Fruit fly (Drosophila melanogaster) whole organism, wandering third instar larva: Measurements from ENCODE around the gene CG1628.

Experiments used
- Abd-B ChIP-seq: fragments of >200 bp; optimal IDR thresholded peaks from 2 replicates; lab custom pipeline; 2017; ENCODE audit warnings: missing biosample characterization, missing genetic modification characterization
- CG9705 ChIP-seq: fragments of 200-800 bp; sonication (Bioruptor generic); optimal IDR thresholded peaks from 2 replicates; lab custom pipeline; 2018; ENCODE audit warnings: missing biosample characterization, mild to moderate bottlenecking, missing genetic modification characterization
- CrebA ChIP-seq: fragments of 200-800 bp; sonication (Bioruptor generic); optimal IDR thresholded peaks from 2 replicates; lab custom pipeline; 2016; ENCODE audit warnings: missing biosample characterization, mild to moderate bottlenecking, missing genetic modification characterization, borderline replicate concordance
- Dfd ChIP-seq: fragments of >200 bp; optimal IDR thresholded peaks from 2 replicates; lab custom pipeline; 2017; ENCODE audit warnings: missing biosample characterization, missing genetic modification characterization
- Dif ChIP-seq: fragments of 200-275, 200-300 bp; sonication (Bioruptor generic); optimal IDR thresholded peaks from 2 replicates; lab custom pipeline; 2018; ENCODE audit warnings: missing biosample characterization, missing genetic modification characterization; ENCODE audit not compliant: partially characterized antibody
- GATAd ChIP-seq: sonication (Bioruptor generic); optimal IDR thresholded peaks from 2 replicates; lab custom pipeline; 2016; ENCODE audit warnings: missing biosample characterization, missing genetic modification characterization
- HLH106 ChIP-seq: fragments of 200-800 bp; optimal IDR thresholded peaks from 3 replicates; lab custom pipeline; 2019; ENCODE audit warnings: missing biosample characterization, mild to moderate bottlenecking, missing genetic modification characterization, moderate library complexity
- Hnf4 ChIP-seq: fragments of 200-800 bp; sonication (Bioruptor generic); optimal IDR thresholded peaks from 2 replicates; lab custom pipeline; 2016; ENCODE audit warnings: missing biosample characterization, mild to moderate bottlenecking, missing genetic modification characterization
- Hr78 ChIP-seq: fragments of >200 bp; optimal IDR thresholded peaks from 2 replicates; lab custom pipeline; 2017; ENCODE audit warnings: missing biosample characterization, missing genetic modification characterization
- Jra ChIP-seq: sonication (Bioruptor generic); optimal IDR thresholded peaks from 2 replicates; lab custom pipeline; 2016; ENCODE audit warnings: missing biosample characterization, missing genetic modification characterization
- Mio ChIP-seq: sonication (Bioruptor generic); optimal IDR thresholded peaks from 2 replicates; lab custom pipeline; 2016; ENCODE audit warnings: missing biosample characterization, missing genetic modification characterization
- Myc ChIP-seq: fragments of >200 bp; optimal IDR thresholded peaks from 2 replicates; lab custom pipeline; 2017
- N ChIP-seq: fragments of >200 bp; optimal IDR thresholded peaks from 2 replicates; lab custom pipeline; 2018; ENCODE audit warnings: missing biosample characterization, missing external identifiers, missing genetic modification characterization
- Rel ChIP-seq, 2 experiments: fragments of 200-800 bp; sonication (Bioruptor generic) in 1 of 2; optimal IDR thresholded peaks; 2 replicates in 1 of 2; 3 replicates in 1 of 2; lab custom pipeline; 2016 to 2019; ENCODE audit warnings: mild to moderate bottlenecking in 2 of 2, missing biosample characterization in 2 of 2, missing genetic modification characterization in 2 of 2, moderate library complexity in 1 of 2
- Sp1 ChIP-seq: fragments of 200-800 bp; sonication (Bioruptor generic); optimal IDR thresholded peaks from 3 replicates; lab custom pipeline; 2019; ENCODE audit warnings: missing biosample characterization, mild to moderate bottlenecking, missing genetic modification characterization, moderate library complexity
- br ChIP-seq: fragments of 200-800 bp; sonication (Bioruptor generic); optimal IDR thresholded peaks from 2 replicates; lab custom pipeline; 2016; ENCODE audit warnings: missing biosample characterization, missing genetic modification characterization
- brk ChIP-seq: fragments of 200-800 bp; sonication (Bioruptor generic); optimal IDR thresholded peaks from 2 replicates; lab custom pipeline; 2016; ENCODE audit warnings: missing biosample characterization, mild to moderate bottlenecking, missing genetic modification characterization
- dl ChIP-seq, 2 experiments: fragments of 175-275, 200-275 bp in 1 of 2; fragments of 200-275 bp in 1 of 2; sonication (Bioruptor generic); optimal IDR thresholded peaks; lab custom pipeline; 2018; ENCODE audit warnings: mild to moderate bottlenecking in 2 of 2, missing biosample characterization in 2 of 2, missing genetic modification characterization in 2 of 2, moderate library complexity in 2 of 2; ENCODE audit not compliant: partially characterized antibody in 2 of 2, insufficient read depth in 1 of 2
- dmrt93B ChIP-seq: fragments of 200-800 bp; sonication (Bioruptor generic); optimal IDR thresholded peaks from 2 replicates; lab custom pipeline; 2018; ENCODE audit warnings: missing biosample characterization, mild to moderate bottlenecking, missing genetic modification characterization
- dsf ChIP-seq: sonication (Bioruptor generic); optimal IDR thresholded peaks from 2 replicates; lab custom pipeline; 2016; ENCODE audit warnings: missing biosample characterization, missing genetic modification characterization, borderline replicate concordance
- ey ChIP-seq: fragments of 200-800 bp; sonication (Bioruptor generic); optimal IDR thresholded peaks from 2 replicates; lab custom pipeline; 2016; ENCODE audit warnings: missing biosample characterization, missing genetic modification characterization
- foxo ChIP-seq, 2 experiments: fragments of 200-800 bp; sonication (Bioruptor generic); optimal IDR thresholded peaks; 2 replicates in 1 of 2; 3 replicates in 1 of 2; lab custom pipeline; 2016 to 2017; ENCODE audit warnings: missing biosample characterization in 2 of 2, missing genetic modification characterization in 2 of 2
- fru ChIP-seq: fragments of 200-800 bp; sonication (Bioruptor generic); optimal IDR thresholded peaks from 3 replicates; lab custom pipeline; 2016; ENCODE audit warnings: missing biosample characterization, mild to moderate bottlenecking, missing genetic modification characterization
- jim ChIP-seq: fragments of 175-275, 200-325 bp; sonication (Bioruptor generic); optimal IDR thresholded peaks from 2 replicates; lab custom pipeline; 2016; ENCODE audit warnings: missing biosample characterization, mild to moderate bottlenecking, missing genetic modification characterization
- lola ChIP-seq: fragments of >200 bp; optimal IDR thresholded peaks from 2 replicates; lab custom pipeline; 2017; ENCODE audit warnings: missing biosample characterization, missing genetic modification characterization
- pan ChIP-seq: fragments of >200 bp; optimal IDR thresholded peaks from 2 replicates; lab custom pipeline; 2017
- psq ChIP-seq: fragments of 200-800 bp; sonication (Bioruptor generic); optimal IDR thresholded peaks from 3 replicates; lab custom pipeline; 2017; ENCODE audit warnings: missing biosample characterization, mild to moderate bottlenecking, missing genetic modification characterization, moderate library complexity
- rgr ChIP-seq: fragments of 200-800 bp; sonication (Bioruptor generic); optimal IDR thresholded peaks from 3 replicates; lab custom pipeline; 2016; ENCODE audit warnings: missing biosample characterization, mild to moderate bottlenecking, missing genetic modification characterization
- sage ChIP-seq: fragments of 200-800 bp; sonication (Bioruptor generic); optimal IDR thresholded peaks from 2 replicates; lab custom pipeline; 2016; ENCODE audit warnings: missing biosample characterization, mild to moderate bottlenecking, missing genetic modification characterization
- sv ChIP-seq: fragments of 200-800 bp; sonication (Bioruptor generic); optimal IDR thresholded peaks from 3 replicates; lab custom pipeline; 2016; ENCODE audit warnings: missing biosample characterization, missing genetic modification characterization
- tai ChIP-seq: sonication (Bioruptor generic); optimal IDR thresholded peaks from 2 replicates; lab custom pipeline; 2016; ENCODE audit warnings: missing biosample characterization, missing genetic modification characterization
- usp ChIP-seq: fragments of >200 bp; optimal IDR thresholded peaks from 2 replicates; lab custom pipeline; 2017; ENCODE audit warnings: missing biosample characterization, missing genetic modification characterization
- woc ChIP-seq: sonication (Bioruptor generic); optimal IDR thresholded peaks from 2 replicates; lab custom pipeline; 2016; ENCODE audit warnings: missing biosample characterization, mild to moderate bottlenecking, missing genetic modification characterization

The CG1628 gene

DNA sequence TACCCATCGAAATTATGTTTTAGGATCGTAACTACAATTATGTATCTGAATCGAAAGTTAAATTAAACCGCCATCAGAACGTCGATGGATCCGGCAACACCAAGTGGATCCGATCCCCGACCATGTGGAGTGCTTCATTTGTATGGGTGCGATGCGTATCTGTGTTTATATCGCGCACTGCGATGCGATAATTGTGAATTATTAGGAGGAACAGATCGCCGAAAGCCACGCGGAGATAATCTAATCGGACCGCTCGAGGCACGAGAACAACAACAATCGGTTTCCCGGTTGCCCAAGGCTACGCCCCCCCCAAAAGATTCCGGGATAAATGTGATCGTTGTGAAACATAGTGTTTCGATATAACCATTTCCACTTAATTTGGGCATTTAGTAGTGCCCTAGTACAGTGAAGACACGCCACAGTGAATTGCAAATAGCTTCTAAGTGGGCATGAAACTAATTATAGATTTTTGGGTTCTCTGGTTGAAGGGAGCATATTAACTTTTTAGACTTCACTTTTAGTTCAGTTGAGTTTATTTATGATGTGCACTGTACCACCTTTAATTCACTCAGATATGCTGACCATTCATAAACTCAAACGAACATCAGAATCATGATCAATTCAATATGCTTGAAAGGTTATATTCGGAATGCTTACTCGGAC is 2.1 kb downstream of the CG1628 start:
- TF ChIP-seq usp (GFP tag; lab: Kevin White, UChicago) (no peak), dsf (GFP tag; lab: Kevin White, UChicago) (no peak), sv (GFP tag; lab: Kevin White, UChicago) (peak; percentile 11), ey (peak; percentile 31)

DNA sequence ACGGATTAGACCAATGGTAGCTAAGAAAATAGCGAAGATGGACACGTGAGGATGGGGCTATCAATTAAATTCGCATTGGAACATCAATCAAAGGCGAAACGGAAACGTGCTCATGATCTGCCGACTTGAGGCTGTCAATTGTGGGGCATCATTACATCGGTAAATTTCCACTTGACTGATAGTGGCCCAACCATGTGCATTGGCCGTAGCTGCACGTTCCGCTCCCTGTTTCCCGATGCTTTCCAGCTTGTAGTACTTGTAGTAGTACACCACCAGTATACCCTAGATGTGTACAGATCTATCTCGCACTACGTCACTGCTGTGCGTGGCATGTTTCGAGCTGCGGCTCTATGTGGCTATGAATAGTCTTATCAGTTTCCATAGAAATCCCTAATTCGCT is 3.2 kb downstream of the CG1628 start:
- no peak for TF ChIP-seq sv (GFP tag; lab: Kevin White, UChicago)
- TF ChIP-seq br (GFP tag; lab: Kevin White, UChicago): no peak
- no peak for TF ChIP-seq ey
- no peak for TF ChIP-seq foxo (GFP tag; optimal IDR thresholded peaks at IDR 0.05; lab: Kevin White, UChicago)
- TF ChIP-seq Rel (GFP tag; optimal IDR thresholded peaks at IDR 0.05; lab: Kevin White, UChicago): no peak
- TF ChIP-seq Rel (tag; optimal IDR thresholded peaks at IDR 0.05; lab: Kevin White, UChicago): no peak
- TF ChIP-seq pan (lab: Kevin White, UChicago): no peak
- TF ChIP-seq Myc (lab: Kevin White, UChicago): no peak
- TF ChIP-seq CG9705 (GFP tag; lab: Kevin White, UChicago): no peak
- no peak for TF ChIP-seq lola (GFP tag; lab: Kevin White, UChicago)
- no peak for TF ChIP-seq HLH106
- TF ChIP-seq CrebA (GFP tag; lab: Kevin White, UChicago): no peak
- no peak for TF ChIP-seq sage (GFP tag; lab: Kevin White, UChicago)
- TF ChIP-seq fru (GFP tag; lab: Kevin White, UChicago): no peak
- no peak for TF ChIP-seq N (GFP tag; lab: Kevin White, UChicago)
- no peak for TF ChIP-seq GATAd (GFP tag; lab: Kevin White, UChicago)
- TF ChIP-seq Dif (GFP tag; lab: Kevin White, UChicago): no peak
- TF ChIP-seq Dfd (GFP tag; lab: Kevin White, UChicago): no peak

dm6 chrX:10595813-10596212 is 6.7 kb downstream of the CG1628 start, which contains the start of the genes Hmr and CG2124:
Gene Hmr, minus strand, starts transcription at chrX:10595855.
Gene CG2124, plus strand, starts transcription at chrX:10596122.
- no peak for TF ChIP-seq Mio (GFP tag; lab: Kevin White, UChicago)
- no peak for TF ChIP-seq lola (GFP tag; lab: Kevin White, UChicago)
- no peak for TF ChIP-seq brk (GFP tag; lab: Kevin White, UChicago)
- no peak for TF ChIP-seq usp (GFP tag; lab: Kevin White, UChicago)
- TF ChIP-seq jim (GFP tag; lab: Kevin White, UChicago): no peak
- no peak for TF ChIP-seq br (GFP tag; lab: Kevin White, UChicago)
- no peak for TF ChIP-seq dmrt93B (GFP tag; lab: Kevin White, UChicago)
- TF ChIP-seq N (GFP tag; lab: Kevin White, UChicago): no peak
- no peak for TF ChIP-seq CrebA (GFP tag; lab: Kevin White, UChicago)
- no peak for TF ChIP-seq CG9705 (GFP tag; lab: Kevin White, UChicago)
- TF ChIP-seq Dif (GFP tag; lab: Kevin White, UChicago): no peak
- no peak for TF ChIP-seq psq

DNA sequence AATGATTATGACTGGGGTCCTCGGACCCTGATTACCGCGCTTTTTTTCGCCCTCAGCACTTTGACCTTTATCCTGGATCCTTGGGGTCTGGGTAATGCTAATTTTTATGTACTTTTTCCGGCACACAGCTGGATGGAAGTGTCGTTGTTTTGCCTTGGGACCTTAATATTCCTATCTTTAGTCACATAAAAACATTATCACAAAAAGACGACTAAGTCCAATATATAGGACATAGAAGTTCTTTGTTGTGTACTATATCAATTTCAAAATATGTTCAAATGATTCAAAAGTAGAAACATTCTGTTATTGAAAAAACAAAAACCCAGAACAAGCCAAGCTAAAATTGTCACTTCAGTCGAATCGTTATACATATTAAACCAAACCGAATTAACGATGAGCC is 13.7 kb downstream of the CG1628 start, which contains the start of gene Rab9D:
Rab9D (plus strand) TSS at position 301 of the 400 bp plus-strand sequence.
- TF ChIP-seq Hr78 (GFP tag; lab: Kevin White, UChicago): no peak
- no peak for TF ChIP-seq CG9705 (GFP tag; lab: Kevin White, UChicago)
- TF ChIP-seq Abd-B (GFP tag; lab: Kevin White, UChicago): no peak
- no peak for TF ChIP-seq Sp1 (GFP tag; lab: Kevin White, UChicago)
- no peak for TF ChIP-seq ey
- TF ChIP-seq Dfd (GFP tag; lab: Kevin White, UChicago): no peak
- no peak for TF ChIP-seq HLH106
- no peak for TF ChIP-seq sv (GFP tag; lab: Kevin White, UChicago)
- TF ChIP-seq br (GFP tag; lab: Kevin White, UChicago): no peak
- TF ChIP-seq fru (GFP tag; lab: Kevin White, UChicago): no peak
- TF ChIP-seq CrebA (GFP tag; lab: Kevin White, UChicago): no peak
- no peak for TF ChIP-seq tai (GFP tag; lab: Kevin White, UChicago)
- no peak for TF ChIP-seq Myc (lab: Kevin White, UChicago)
- TF ChIP-seq jim (GFP tag; lab: Kevin White, UChicago): no peak

dm6 chrX:10587445-10587844 is 15.1 kb downstream of the CG1628 start:
- TF ChIP-seq Dfd (GFP tag; lab: Kevin White, UChicago): no peak
- TF ChIP-seq ey: peak; percentile 20
- peak; percentile 17 for TF ChIP-seq HLH106
- no peak for TF ChIP-seq woc (GFP tag; lab: Kevin White, UChicago)
- no peak for TF ChIP-seq Rel (GFP tag; optimal IDR thresholded peaks at IDR 0.05; lab: Kevin White, UChicago)
- TF ChIP-seq Rel (tag; optimal IDR thresholded peaks at IDR 0.05; lab: Kevin White, UChicago): no peak
- TF ChIP-seq Myc (lab: Kevin White, UChicago): no peak
- no peak for TF ChIP-seq dl (GFP tag; optimal IDR thresholded peaks at IDR 0.05; lab: Kevin White, UChicago; ENCODE audit: insufficient read depth in 1 of 2, partially characterized antibody in 2 of 2)
- no peak for TF ChIP-seq dsf (GFP tag; lab: Kevin White, UChicago)
- TF ChIP-seq CG9705 (GFP tag; lab: Kevin White, UChicago): no peak
- no peak for TF ChIP-seq Mio (GFP tag; lab: Kevin White, UChicago)
- no peak for TF ChIP-seq jim (GFP tag; lab: Kevin White, UChicago)
- TF ChIP-seq Hnf4 (GFP tag; lab: Kevin White, UChicago): no peak
- no peak for TF ChIP-seq Hr78 (GFP tag; lab: Kevin White, UChicago)
- no peak for TF ChIP-seq brk (GFP tag; lab: Kevin White, UChicago)
- no peak for TF ChIP-seq usp (GFP tag; lab: Kevin White, UChicago)
- TF ChIP-seq sv (GFP tag; lab: Kevin White, UChicago): no peak
- TF ChIP-seq rgr (GFP tag; lab: Kevin White, UChicago): no peak
- peak; percentile 16 for TF ChIP-seq br (GFP tag; lab: Kevin White, UChicago)
- no peak for TF ChIP-seq Jra (GFP tag; lab: Kevin White, UChicago)
- no peak for TF ChIP-seq sage (GFP tag; lab: Kevin White, UChicago)
- TF ChIP-seq pan (lab: Kevin White, UChicago): no peak
